Worm (Caenorhabditis elegans): ENCODE data around the gene C06C3.12.

C06C3.12 gene

ce11 chrII:9333034-9333433 lies 41.9 kb upstream of the C06C3.12 start:
- peak; percentile 81 for TF ChIP-seq snpc-4 (GFP tag; optimal IDR thresholded peaks at IDR 0.05)
- TF ChIP-seq snpc-4 (tag; optimal IDR thresholded peaks at IDR 0.05) = peak; percentile 5 to 80 (median 59)
- no peak for TF ChIP-seq nhr-80 (tag; optimal IDR thresholded peaks at IDR 0.05)
- TF ChIP-seq mcd-1 (GFP tag; IDR thresholded peaks at IDR 0.05) = no peak
- no peak for TF ChIP-seq dpl-1 (GFP tag; optimal IDR thresholded peaks at IDR 0.05)
- peak; percentile 88 for TF ChIP-seq snpc-1.1 (tag; optimal IDR thresholded peaks at IDR 0.05; ENCODE audit: insufficient read depth)
- TF ChIP-seq tbp1 (GFP tag; optimal IDR thresholded peaks at IDR 0.05) = peak; percentile 2
- TF ChIP-seq hmg-1.2 (GFP tag; IDR thresholded peaks at IDR 0.05) = peak; percentile 32; the same call in 1 of the 2 replicates
- no peak for TF ChIP-seq Y56A3A.18 (GFP tag; IDR thresholded peaks at IDR 0.05)

ce11 chrII:9333714-9334113 lies 41.2 kb upstream of the C06C3.12 start, which contains the start of gene scp-1:
TSS of gene scp-1 (plus strand) at chrII:9334014.
- TF ChIP-seq lin-54 (GFP tag; optimal IDR thresholded peaks at IDR 0.05) (no peak), pbrm-1 (GFP tag; IDR thresholded peaks at IDR 0.05) (0 out of 2 replicates have a peak, but pooled peaks have one; percentile 11)

DNA sequence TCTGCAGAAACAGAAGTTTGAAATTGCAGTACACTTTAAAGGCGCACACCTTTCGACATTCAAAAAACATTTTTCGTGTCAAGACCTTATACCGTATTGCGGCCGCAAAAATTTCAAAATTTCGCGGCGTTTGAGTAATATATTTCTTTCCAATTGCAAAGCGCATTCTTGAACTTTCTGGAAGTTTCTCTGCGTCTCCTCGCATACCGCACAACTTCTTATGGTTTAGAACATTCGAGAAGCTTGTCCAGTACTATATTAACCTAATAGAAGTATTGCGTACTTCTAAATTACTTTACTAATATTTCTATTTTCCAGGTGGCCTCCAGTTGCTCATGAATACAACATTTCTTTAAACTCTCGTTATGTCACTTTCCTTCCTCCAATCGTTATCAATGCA lies 38.3 kb upstream of the C06C3.12 start:
- no peak for TF ChIP-seq C17E4.6 (GFP tag; IDR thresholded peaks at IDR 0.05)
- no peak for TF ChIP-seq ets-4 (GFP tag; optimal IDR thresholded peaks at IDR 0.05)
- no peak for TF ChIP-seq ceh-79 (tag; optimal IDR thresholded peaks at IDR 0.05)
- no peak for TF ChIP-seq F33H1.4 (GFP tag; IDR thresholded peaks at IDR 0.05)
- TF ChIP-seq hsf-1 (GFP tag; IDR thresholded peaks at IDR 0.05) = peak; percentile 73

ce11 chrII:9338859-9339258 lies 36.0 kb upstream of the C06C3.12 start, which contains the start of gene ttll-12:
TSS of gene ttll-12 (plus strand) at chrII:9338997.
- no peak for TF ChIP-seq gei-17 (GFP tag; optimal IDR thresholded peaks at IDR 0.05)
- TF ChIP-seq efl-1 (GFP tag; optimal IDR thresholded peaks at IDR 0.05) = no peak
- TF ChIP-seq pha-4 (tag; optimal IDR thresholded peaks at IDR 0.05) = no peak
- TF ChIP-seq attf-6 (GFP tag; IDR thresholded peaks at IDR 0.05) = no peak

ce11 chrII:9343955-9344354 lies 31.0 kb upstream of the C06C3.12 start:
- TF ChIP-seq F52B5.7 (tag; optimal IDR thresholded peaks at IDR 0.05) (no peak), tlf-1 (GFP tag; optimal IDR thresholded peaks at IDR 0.05) (no peak), ztf-18 (tag; optimal IDR thresholded peaks at IDR 0.05) (no peak), F57C9.4 (tag; optimal IDR thresholded peaks at IDR 0.05) (no peak), nhr-80 (tag; optimal IDR thresholded peaks at IDR 0.05) (no peak), attf-5 (GFP tag; optimal IDR thresholded peaks at IDR 0.05) (no peak)

ce11 chrII:9345116-9345515 lies 29.8 kb upstream of the C06C3.12 start:
- TF ChIP-seq ztf-22 (GFP tag; optimal IDR thresholded peaks at IDR 0.05) (no peak), nfyb-1 (GFP tag; IDR thresholded peaks at IDR 0.05) (no peak), B0019.2 (GFP tag; conservative IDR thresholded peaks at IDR 0.05) (no peak), egl-18 (GFP tag; IDR thresholded peaks at IDR 0.05) (no peak), madf-6 (GFP tag; IDR thresholded peaks at IDR 0.05) (no peak), egl-44 (GFP tag; IDR thresholded peaks at IDR 0.05) (no peak), nhr-27 (tag; optimal IDR thresholded peaks at IDR 0.05) (no peak), unc-130 (GFP tag; optimal IDR thresholded peaks at IDR 0.05) (no peak), sea-2 (GFP tag; IDR thresholded peaks at IDR 0.05) (no peak), F22D6.2 (tag; optimal IDR thresholded peaks at IDR 0.05) (no peak), unc-62 (GFP tag; optimal IDR thresholded peaks at IDR 0.05) (no peak), pha-4 (tag; optimal IDR thresholded peaks at IDR 0.05) (no peak), ets-4 (GFP tag; optimal IDR thresholded peaks at IDR 0.05) (no peak), lsy-27 (tag; optimal IDR thresholded peaks at IDR 0.05; ENCODE audit: borderline replicate concordance, insufficient read depth) (no peak), mes-4 (tag; optimal IDR thresholded peaks at IDR 0.05) (no peak)

Measured in whole organism, young adult.